Fruit fly (Drosophila melanogaster) whole organism, embryonic: Measurements from ENCODE around the gene Rpt4.
A peak's percentile ranks its signal among the peaks of the same experiment; 100 is the strongest.

Experiments used
- B-H1 ChIP-seq: fragments of 200-800 bp; sonication (Bioruptor generic); IDR thresholded peaks from 3 replicates; pipeline ENCODE4 v1.3.6; 2022; ENCODE audit warnings: missing biosample characterization, missing genetic modification characterization
- CG10543 ChIP-seq: fragments of 200-800 bp; sonication (Bioruptor generic); optimal IDR thresholded peaks from 3 replicates; lab custom pipeline; 2017; ENCODE audit warnings: missing biosample characterization, mild to moderate bottlenecking, missing genetic modification characterization, moderate library complexity
- CG11504 ChIP-seq: fragments of 200-800 bp; sonication (Bioruptor generic); optimal IDR thresholded peaks from 3 replicates; lab custom pipeline; 2019; ENCODE audit warnings: missing biosample characterization, mild to moderate bottlenecking, missing genetic modification characterization, moderate library complexity
- CG12744 ChIP-seq: fragments of 200-800 bp; sonication (Bioruptor generic); optimal IDR thresholded peaks from 2 replicates; lab custom pipeline; 2016; ENCODE audit warnings: missing biosample characterization, missing genetic modification characterization
- CG13123 ChIP-seq: fragments of 200-800 bp; sonication (Bioruptor generic); optimal IDR thresholded peaks from 2 replicates; lab custom pipeline; 2016; ENCODE audit warnings: missing biosample characterization, missing genetic modification characterization
- CG14860 ChIP-seq: fragments of 200-800 bp; sonication (Bioruptor generic); IDR thresholded peaks from 3 replicates; pipeline ENCODE4 v1.3.6; 2022; ENCODE audit warnings: missing biosample characterization, missing genetic modification characterization; ENCODE audit not compliant: partially characterized antibody
- CG18599 ChIP-seq: fragments of 200-800 bp; sonication (Bioruptor generic); optimal IDR thresholded peaks from 3 replicates; lab custom pipeline; 2017; ENCODE audit warnings: missing biosample characterization, missing genetic modification characterization, mild to moderate bottlenecking, moderate library complexity, missing genetic modification reagents
- CG2199 ChIP-seq: fragments of 200-800 bp; sonication (Bioruptor generic); IDR thresholded peaks from 3 replicates; pipeline ENCODE4 v1.3.6; 2022; ENCODE audit warnings: missing biosample characterization, missing genetic modification characterization
- CG2678 ChIP-seq: fragments of 200-800 bp; sonication (Bioruptor generic); optimal IDR thresholded peaks from 3 replicates; lab custom pipeline; 2019; ENCODE audit warnings: missing biosample characterization, mild to moderate bottlenecking, missing genetic modification characterization, moderate library complexity
- CG2712 ChIP-seq: fragments of 200-800 bp; optimal IDR thresholded peaks from 3 replicates; lab custom pipeline; 2019; ENCODE audit warnings: missing biosample characterization, mild to moderate bottlenecking, missing genetic modification characterization, moderate library complexity
- CG34376 ChIP-seq: fragments of 200-800 bp; sonication (Bioruptor generic); optimal IDR thresholded peaks from 2 replicates; lab custom pipeline; 2018; ENCODE audit warnings: missing biosample characterization, mild to moderate bottlenecking, missing genetic modification characterization
- CG3726 ChIP-seq: fragments of 200-800 bp; sonication (Bioruptor generic); IDR thresholded peaks from 3 replicates; pipeline ENCODE4, ENCODE4 v1.3.6; 2022; ENCODE audit warnings: missing biosample characterization, missing genetic modification characterization
- CG3838 ChIP-seq: fragments of 200-800 bp; sonication (Bioruptor generic); optimal IDR thresholded peaks from 3 replicates; lab custom pipeline; 2016; ENCODE audit warnings: missing biosample characterization, missing genetic modification characterization
- CG7745 ChIP-seq: fragments of 200-800 bp; sonication (Bioruptor generic); optimal IDR thresholded peaks from 2 replicates; lab custom pipeline; 2018; ENCODE audit warnings: missing biosample characterization, mild to moderate bottlenecking, missing genetic modification characterization, moderate library complexity
- CG8388 ChIP-seq: fragments of 200-800 bp; sonication (Bioruptor generic); optimal IDR thresholded peaks from 2 replicates; lab custom pipeline; 2019; ENCODE audit warnings: missing biosample characterization, mild to moderate bottlenecking, missing genetic modification characterization, moderate library complexity
- Dref ChIP-seq: fragments of 200-800 bp; sonication (Bioruptor generic); IDR thresholded peaks from 2 replicates; pipeline ENCODE4 v1.3.6; 2022; ENCODE audit warnings: missing biosample characterization, missing genetic modification characterization
- Gug ChIP-seq: fragments of 200-800 bp; sonication (Bioruptor generic); IDR thresholded peaks from 4 replicates; pipeline ENCODE4 v1.3.6; 2022; ENCODE audit warnings: missing biosample characterization, missing genetic modification characterization
- Lpt ChIP-seq: fragments of >200 bp; optimal IDR thresholded peaks from 2 replicates; lab custom pipeline; 2018; ENCODE audit warnings: missing biosample characterization, missing genetic modification characterization
- MESR4 ChIP-seq: fragments of 200-800 bp; sonication (Bioruptor generic); optimal IDR thresholded peaks from 2 replicates; lab custom pipeline; 2018; ENCODE audit warnings: missing biosample characterization, mild to moderate bottlenecking, missing genetic modification characterization, moderate library complexity
- Myb ChIP-seq: fragments of 200-800 bp; sonication (Bioruptor generic); optimal IDR thresholded peaks from 2 replicates; lab custom pipeline; 2016; ENCODE audit warnings: missing biosample characterization, missing genetic modification characterization
- NC2α ChIP-seq: fragments of 200-800 bp; sonication (Bioruptor generic); optimal IDR thresholded peaks from 2 replicates; lab custom pipeline; 2016; ENCODE audit warnings: missing biosample characterization, missing genetic modification characterization
- Opbp ChIP-seq: fragments of 200-800 bp; sonication (Bioruptor generic); IDR thresholded peaks from 3 replicates; pipeline ENCODE4 v1.3.6; 2022; ENCODE audit warnings: missing biosample characterization, missing genetic modification characterization; ENCODE audit not compliant: partially characterized antibody
- Sin3A ChIP-seq: fragments of >200 bp; optimal IDR thresholded peaks from 2 replicates; lab custom pipeline; 2018
- Stat92E ChIP-seq, 3 experiments: fragments of >200 bp in 2 of 3; fragments of 200-800 bp in 1 of 3; sonication (Bioruptor generic) in 1 of 3; optimal IDR thresholded peaks; 2 replicates each; lab custom pipeline; 2017 to 2019; ENCODE audit warnings: missing biosample characterization in 3 of 3, missing genetic modification characterization in 3 of 3, mild to moderate bottlenecking in 1 of 3, moderate library complexity in 1 of 3
- Vsx1 ChIP-seq: fragments of 200-800 bp; sonication (Bioruptor generic); optimal IDR thresholded peaks from 2 replicates; lab custom pipeline; 2017; ENCODE audit warnings: missing biosample characterization, mild to moderate bottlenecking, missing genetic modification characterization, missing genetic modification reagents
- ac ChIP-seq: fragments of 200-800 bp; sonication (Bioruptor generic); optimal IDR thresholded peaks from 3 replicates; lab custom pipeline; 2017; ENCODE audit warnings: missing biosample characterization, mild to moderate bottlenecking, missing genetic modification characterization
- amos ChIP-seq: fragments of 200-800 bp; sonication (Bioruptor generic); IDR thresholded peaks from 2 replicates; pipeline ENCODE4 v1.3.6; 2022; ENCODE audit warnings: missing biosample characterization, missing genetic modification characterization; ENCODE audit not compliant: partially characterized antibody
- ase ChIP-seq: fragments of 200-800 bp; sonication (Bioruptor generic); IDR thresholded peaks from 3 replicates; pipeline ENCODE4 v1.3.6; 2022; ENCODE audit warnings: missing biosample characterization, missing genetic modification characterization
- btn ChIP-seq: fragments of 200-800 bp; sonication (Bioruptor generic); optimal IDR thresholded peaks from 2 replicates; lab custom pipeline; 2016; ENCODE audit warnings: missing biosample characterization, missing genetic modification characterization
- cad ChIP-seq: fragments of >200 bp; optimal IDR thresholded peaks from 2 replicates; lab custom pipeline; 2017; ENCODE audit warnings: missing biosample characterization, missing genetic modification characterization
- croc ChIP-seq: fragments of 200-800 bp; sonication (Bioruptor generic); conservative IDR thresholded peaks from 3 replicates; pipeline ENCODE4 v1.3.6; 2022; ENCODE audit warnings: missing biosample characterization, missing genetic modification characterization
- dati ChIP-seq: fragments of 200-800 bp; sonication (Bioruptor generic); IDR thresholded peaks from 2 replicates; pipeline ENCODE4 v1.3.6; 2022; ENCODE audit warnings: missing biosample characterization, missing genetic modification characterization
- dmrt11E ChIP-seq: fragments of 200-800 bp; sonication (Bioruptor generic); optimal IDR thresholded peaks from 3 replicates; lab custom pipeline; 2018; ENCODE audit warnings: missing biosample characterization, mild to moderate bottlenecking, missing genetic modification characterization, moderate library complexity
- eyg ChIP-seq: fragments of 200-800 bp; sonication (Bioruptor generic); optimal IDR thresholded peaks from 3 replicates; lab custom pipeline; 2016; ENCODE audit warnings: missing biosample characterization, missing genetic modification characterization
- fru ChIP-seq: fragments of >200 bp; optimal IDR thresholded peaks from 2 replicates; lab custom pipeline; 2017
- gcm2 ChIP-seq: fragments of 200-800 bp; sonication (Bioruptor generic); optimal IDR thresholded peaks from 2 replicates; lab custom pipeline; 2016; ENCODE audit warnings: missing biosample characterization, missing genetic modification characterization
- gem ChIP-seq: fragments of 200-800 bp; sonication (Bioruptor generic); optimal IDR thresholded peaks from 2 replicates; lab custom pipeline; 2019; ENCODE audit warnings: missing biosample characterization, mild to moderate bottlenecking, missing genetic modification characterization, moderate library complexity
- gfzf ChIP-seq: fragments of 200-800 bp; sonication (Bioruptor generic); optimal IDR thresholded peaks from 2 replicates; lab custom pipeline; 2016; ENCODE audit warnings: missing biosample characterization, mild to moderate bottlenecking, missing genetic modification characterization, moderate library complexity
- gsb-n ChIP-seq: fragments of 200-800 bp; sonication (Bioruptor generic); optimal IDR thresholded peaks from 3 replicates; lab custom pipeline; 2018; ENCODE audit warnings: missing biosample characterization, mild to moderate bottlenecking, missing genetic modification characterization
- gt ChIP-seq: fragments of 200-800 bp; sonication (Bioruptor generic); IDR thresholded peaks from 2 replicates; pipeline ENCODE4 v1.3.6; 2022; ENCODE audit warnings: missing biosample characterization, missing genetic modification characterization
- inv ChIP-seq: fragments of 200-800 bp; sonication (Bioruptor generic); IDR thresholded peaks from 2 replicates; pipeline ENCODE4 v1.3.6; 2022; ENCODE audit warnings: missing biosample characterization, missing genetic modification characterization; ENCODE audit not compliant: partially characterized antibody
- knrl ChIP-seq: fragments of 200-800 bp; sonication (Bioruptor generic); IDR thresholded peaks from 3 replicates; pipeline ENCODE4 v1.3.6; 2022; ENCODE audit warnings: missing biosample characterization, missing genetic modification characterization; ENCODE audit not compliant: partially characterized antibody
- maf-S ChIP-seq: fragments of 200-800 bp; sonication (Bioruptor generic); optimal IDR thresholded peaks from 2 replicates; lab custom pipeline; 2016; ENCODE audit warnings: missing biosample characterization, missing genetic modification characterization
- odd ChIP-seq: fragments of 200-800 bp; sonication (Bioruptor generic); optimal IDR thresholded peaks from 2 replicates; lab custom pipeline; 2017; ENCODE audit warnings: missing biosample characterization, mild to moderate bottlenecking, missing genetic modification characterization
- pzg ChIP-seq: fragments of 200-800 bp; sonication (Bioruptor generic); optimal IDR thresholded peaks from 3 replicates; lab custom pipeline; 2018; ENCODE audit warnings: missing biosample characterization, mild to moderate bottlenecking, missing genetic modification characterization, moderate library complexity
- run ChIP-seq: fragments of 200-800 bp; sonication (Bioruptor generic); optimal IDR thresholded peaks from 3 replicates; lab custom pipeline; 2018; ENCODE audit warnings: missing biosample characterization, mild to moderate bottlenecking, missing genetic modification characterization
- salm ChIP-seq: fragments of 200-800 bp; sonication (Bioruptor generic); optimal IDR thresholded peaks from 2 replicates; lab custom pipeline; 2018; ENCODE audit warnings: missing biosample characterization, mild to moderate bottlenecking, missing genetic modification characterization
- sd ChIP-seq: fragments of 200-800 bp; sonication (Bioruptor generic); optimal IDR thresholded peaks from 3 replicates; lab custom pipeline; 2018; ENCODE audit warnings: missing biosample characterization, mild to moderate bottlenecking, missing genetic modification characterization, moderate library complexity
- stwl ChIP-seq: fragments of 200-800 bp; sonication (Bioruptor generic); optimal IDR thresholded peaks from 3 replicates; lab custom pipeline; 2018; ENCODE audit warnings: missing biosample characterization, mild to moderate bottlenecking, missing genetic modification characterization, moderate library complexity
- tll ChIP-seq, 2 experiments: fragments of 200-800 bp in 1 of 2; fragments of >200 bp in 1 of 2; sonication (Bioruptor generic) in 1 of 2; optimal IDR thresholded peaks; 2 replicates each; lab custom pipeline; 2017 to 2019; ENCODE audit warnings: missing biosample characterization in 2 of 2, missing genetic modification characterization in 2 of 2, mild to moderate bottlenecking in 1 of 2, moderate library complexity in 1 of 2
- trh ChIP-seq: fragments of 200-800 bp; sonication (Bioruptor generic); optimal IDR thresholded peaks from 2 replicates; lab custom pipeline; 2016; ENCODE audit warnings: missing biosample characterization, missing genetic modification characterization

The Rpt4 gene

dm6 chrX:6255414-6255915 lies 35.6 kb downstream of the Rpt4 start, which contains the start of the genes Rbcn-3A and Spx (continued):
- TF ChIP-seq knrl = peak; percentile 93
- TF ChIP-seq fru (lab: Kevin White, UChicago) = no peak
- TF ChIP-seq MESR4 (GFP tag; lab: Kevin White, UChicago) = no peak
- TF ChIP-seq CG14860 (GFP tag; lab: Robert Waterston, UW) = peak; percentile 89
- peak; percentile 42 for TF ChIP-seq pzg
- TF ChIP-seq tll (GFP tag; optimal IDR thresholded peaks at IDR 0.05; lab: Kevin White, UChicago) = no peak
- no peak for TF ChIP-seq Vsx1 (GFP tag; lab: Kevin White, UChicago)
- TF ChIP-seq dmrt11E (tag; lab: Kevin White, UChicago) = peak; percentile 50
- peak; percentile 83 for TF ChIP-seq amos (GFP tag; lab: Robert Waterston, UW)
- TF ChIP-seq salm (tag; lab: Kevin White, UChicago) = no peak
- no peak for TF ChIP-seq odd
- peak; percentile 61 for TF ChIP-seq gem
- TF ChIP-seq ase = no peak
- no peak for TF ChIP-seq sd (tag; lab: Kevin White, UChicago)
- no peak for TF ChIP-seq CG3838 (GFP tag; lab: Kevin White, UChicago)
- TF ChIP-seq eyg (GFP tag; lab: Kevin White, UChicago) = no peak
- no peak for TF ChIP-seq btn (GFP tag; lab: Kevin White, UChicago)
- TF ChIP-seq CG10543 (GFP tag; lab: Kevin White, UChicago) = peak; percentile 16
- TF ChIP-seq run = no peak
- TF ChIP-seq Dref (GFP tag; lab: Robert Waterston, UW) = peak; percentile 77
- TF ChIP-seq CG8388 (GFP tag; lab: Kevin White, UChicago) = no peak
- peak; percentile 16 for TF ChIP-seq gfzf (GFP tag; lab: Kevin White, UChicago)
- TF ChIP-seq CG2199 (GFP tag; lab: Robert Waterston, UW) = no peak
- TF ChIP-seq ac (GFP tag; lab: Kevin White, UChicago) = no peak
- peak; percentile 35 for TF ChIP-seq CG18599
- no peak for TF ChIP-seq B-H1 (GFP tag; lab: Robert Waterston, UW)
- no peak for TF ChIP-seq CG7745 (tag; lab: Kevin White, UChicago)
- peak; percentile 24 for TF ChIP-seq CG11504 (tag; lab: Kevin White, UChicago)
- no peak for TF ChIP-seq CG34376
- TF ChIP-seq croc (GFP tag; lab: Robert Waterston, UW) = no peak
- TF ChIP-seq Myb (GFP tag; lab: Kevin White, UChicago) = no peak
- TF ChIP-seq gt (GFP tag; lab: Robert Waterston, UW) = no peak
- no peak for TF ChIP-seq CG13123 (GFP tag; lab: Kevin White, UChicago)
- peak in 1 of 3 experiments; percentile 45 for TF ChIP-seq Stat92E (GFP tag; optimal IDR thresholded peaks at IDR 0.05; lab: Kevin White, UChicago)
- no peak for TF ChIP-seq gsb-n
- TF ChIP-seq Lpt = no peak
- TF ChIP-seq CG3726 (GFP tag; lab: Robert Waterston, UW) = no peak
- TF ChIP-seq Sin3A (lab: Kevin White, UChicago) = no peak
- TF ChIP-seq Gug (GFP tag; lab: Robert Waterston, UW) = peak; percentile 39; the same call in 1 of the 4 replicates
- peak; percentile 81 for TF ChIP-seq inv (GFP tag; lab: Robert Waterston, UW)
- no peak for TF ChIP-seq maf-S (GFP tag; lab: Kevin White, UChicago)
- peak; percentile 51 for TF ChIP-seq stwl (tag; lab: Kevin White, UChicago)
- TF ChIP-seq CG12744 (GFP tag; lab: Kevin White, UChicago) = no peak
- peak; percentile 34 for TF ChIP-seq CG2678 (tag; lab: Kevin White, UChicago)
- peak; percentile 77 for TF ChIP-seq Opbp (GFP tag; lab: Robert Waterston, UW)
- TF ChIP-seq NC2α = no peak
- no peak for TF ChIP-seq cad (GFP tag; lab: Kevin White, UChicago)
- TF ChIP-seq trh (GFP tag; lab: Kevin White, UChicago) = no peak
- TF ChIP-seq dati (GFP tag; lab: Robert Waterston, UW) = no peak
- TF ChIP-seq CG2712 (tag; lab: Kevin White, UChicago) = peak; percentile 49
- no peak for TF ChIP-seq gcm2 (GFP tag; lab: Kevin White, UChicago)
